Fruit fly (Drosophila melanogaster): ENCODE measurements around the gene Ctps.

Ctps gene

dm6 chr3L:15094589-15095288 lies 3.0 kb upstream of the Ctps start, which contains the start of the genes sstn, Plp and GlyRS (continued):
- peak; percentile 55 for TF ChIP-seq CG17829 (tag; optimal IDR thresholded peaks at IDR 0.05)
- peak; percentile 42 for TF ChIP-seq CG13775 (GFP tag; optimal IDR thresholded peaks at IDR 0.05)
- TF ChIP-seq wek (GFP tag; optimal IDR thresholded peaks at IDR 0.05) = no peak
- TF ChIP-seq grau (tag; optimal IDR thresholded peaks at IDR 0.05) = peak; percentile 57
- TF ChIP-seq chif (GFP tag; optimal IDR thresholded peaks at IDR 0.05) = no peak
- peak; percentile 40 for TF ChIP-seq CG15514 (GFP tag; optimal IDR thresholded peaks at IDR 0.05)
- no peak for TF ChIP-seq Awh (GFP tag; IDR thresholded peaks at IDR 0.05)
- TF ChIP-seq CG2712 (tag; optimal IDR thresholded peaks at IDR 0.05) = peak; percentile 72
- no peak for TF ChIP-seq zf30C (GFP tag; optimal IDR thresholded peaks at IDR 0.05)
- TF ChIP-seq seq (GFP tag; IDR thresholded peaks at IDR 0.05) = no peak
- TF ChIP-seq en (GFP tag; optimal IDR thresholded peaks at IDR 0.05) = no peak
- TF ChIP-seq CG10267 (tag; optimal IDR thresholded peaks at IDR 0.05) = peak; percentile 99
- TF ChIP-seq hb (GFP tag; IDR thresholded peaks at IDR 0.05; ENCODE audit: partially characterized antibody) = no peak
- no peak for TF ChIP-seq CG1603 (tag; optimal IDR thresholded peaks at IDR 0.05)
- TF ChIP-seq NC2α (GFP tag; optimal IDR thresholded peaks at IDR 0.05) = no peak
- no peak for TF ChIP-seq CG7987 (GFP tag; optimal IDR thresholded peaks at IDR 0.05)
- TF ChIP-seq pnt (GFP tag; optimal IDR thresholded peaks at IDR 0.05) = no peak
- TF ChIP-seq B-H2 (GFP tag; optimal IDR thresholded peaks at IDR 0.05) = peak; percentile 14
- TF ChIP-seq CG33213 (GFP tag; optimal IDR thresholded peaks at IDR 0.05) = no peak
- peak; percentile 41 for TF ChIP-seq Hmr (GFP tag; optimal IDR thresholded peaks at IDR 0.05)
- peak; percentile 5 for TF ChIP-seq CG9797 (GFP tag; optimal IDR thresholded peaks at IDR 0.05)
- TF ChIP-seq sr (GFP tag; IDR thresholded peaks at IDR 0.05) = no peak
- TF ChIP-seq CG7357 (GFP tag; IDR thresholded peaks at IDR 0.05) = no peak
- TF ChIP-seq CG31388 (GFP tag; optimal IDR thresholded peaks at IDR 0.05) = no peak
- TF ChIP-seq jigr1 (GFP tag; IDR thresholded peaks at IDR 0.05) = no peak
- TF ChIP-seq ash1 (GFP tag; optimal IDR thresholded peaks at IDR 0.05) = no peak
- TF ChIP-seq Med (GFP tag) = peak; percentile 70
- no peak for TF ChIP-seq cas (GFP tag; IDR thresholded peaks at IDR 0.05)
- TF ChIP-seq tna (GFP tag; IDR thresholded peaks at IDR 0.05; ENCODE audit: partially characterized antibody) = no peak
- TF ChIP-seq fd64A (GFP tag; optimal IDR thresholded peaks at IDR 0.05) = no peak
- no peak for TF ChIP-seq Optix (GFP tag; IDR thresholded peaks at IDR 0.05)
- TF ChIP-seq grn (GFP tag; optimal IDR thresholded peaks at IDR 0.05) = no peak
- TF ChIP-seq sc (optimal IDR thresholded peaks at IDR 0.05) = no peak
- peak; percentile 26 for TF ChIP-seq sc (GFP tag; optimal IDR thresholded peaks at IDR 0.05)
- TF ChIP-seq lov (optimal IDR thresholded peaks at IDR 0.05) = no peak
- no peak for TF ChIP-seq lov (GFP tag; IDR thresholded peaks at IDR 0.05)
- peak; percentile 39; the same call in 1 of the 3 replicates for TF ChIP-seq CG7963 (GFP tag; IDR thresholded peaks at IDR 0.05; ENCODE audit: partially characterized antibody)
- TF ChIP-seq Camta (GFP tag; optimal IDR thresholded peaks at IDR 0.05) = no peak
- TF ChIP-seq btn (GFP tag; optimal IDR thresholded peaks at IDR 0.05) = no peak
- 0 out of 2 replicates have a peak, but pooled peaks have one; percentile 24 for TF ChIP-seq Rfx (GFP tag; IDR thresholded peaks at IDR 0.05)
- TF ChIP-seq Sin3A (optimal IDR thresholded peaks at IDR 0.05) = no peak
- TF ChIP-seq exex (tag; optimal IDR thresholded peaks at IDR 0.05) = peak; percentile 21
- no peak for TF ChIP-seq CG4282 (GFP tag; optimal IDR thresholded peaks at IDR 0.05)
- no peak for TF ChIP-seq ac (GFP tag; optimal IDR thresholded peaks at IDR 0.05)
- peak; percentile 42 for TF ChIP-seq CG9817 (tag; optimal IDR thresholded peaks at IDR 0.05)
- peak; percentile 43; the same call in 1 of the 2 replicates for TF ChIP-seq hbn (GFP tag; IDR thresholded peaks at IDR 0.05; ENCODE audit: partially characterized antibody)
- TF ChIP-seq trem (tag; optimal IDR thresholded peaks at IDR 0.05) = peak; percentile 57
- no peak for TF ChIP-seq CG31365 (tag; optimal IDR thresholded peaks at IDR 0.05)
- no peak for TF ChIP-seq CG11696 (GFP tag; IDR thresholded peaks at IDR 0.05)
- TF ChIP-seq rib (GFP tag; IDR thresholded peaks at IDR 0.05) = no peak
- no peak for TF ChIP-seq her (GFP tag; optimal IDR thresholded peaks at IDR 0.05)

Data from whole organism, embryonic.